Worm (Caenorhabditis elegans): ENCODE measurements around the gene srt-30.

Gene srt-30

ce11 chrV:3771437-3772256 is 28.6 kb downstream of the srt-30 start, which contains the start of the genes R08E5.1 and rips-1:
TSS of gene R08E5.1 (minus strand) at chrV:3771518.
TSS of gene rips-1 (plus strand) at chrV:3772021.
- TF ChIP-seq W03F9.2 (tag; optimal IDR thresholded peaks at IDR 0.05), result no peak
- no peak for TF ChIP-seq dao-5 (tag; optimal IDR thresholded peaks at IDR 0.05)
- no peak for TF ChIP-seq him-1 (tag; optimal IDR thresholded peaks at IDR 0.05)

- TF ChIP-seq him-1 (tag; optimal IDR thresholded peaks at IDR 0.05) (no peak), W03F9.2 (tag; optimal IDR thresholded peaks at IDR 0.05) (no peak), dao-5 (tag; optimal IDR thresholded peaks at IDR 0.05) (no peak)
Observed at ce11 chrV:3768270-3768669, 32.0 kb downstream of the srt-30 start, which contains the start of gene R08E5.4. TSS of gene R08E5.4 (plus strand) at chrV:3768570.

- TF ChIP-seq W03F9.2 (tag; optimal IDR thresholded peaks at IDR 0.05), result no peak
- no peak for TF ChIP-seq him-1 (tag; optimal IDR thresholded peaks at IDR 0.05)
- TF ChIP-seq dao-5 (tag; optimal IDR thresholded peaks at IDR 0.05), result no peak
Observed at ce11 chrV:3766904-3767303, 33.4 kb downstream of the srt-30 start, which contains the start of gene Y39H10A.1. TSS of gene Y39H10A.1 (plus strand) at chrV:3767204.

DNA sequence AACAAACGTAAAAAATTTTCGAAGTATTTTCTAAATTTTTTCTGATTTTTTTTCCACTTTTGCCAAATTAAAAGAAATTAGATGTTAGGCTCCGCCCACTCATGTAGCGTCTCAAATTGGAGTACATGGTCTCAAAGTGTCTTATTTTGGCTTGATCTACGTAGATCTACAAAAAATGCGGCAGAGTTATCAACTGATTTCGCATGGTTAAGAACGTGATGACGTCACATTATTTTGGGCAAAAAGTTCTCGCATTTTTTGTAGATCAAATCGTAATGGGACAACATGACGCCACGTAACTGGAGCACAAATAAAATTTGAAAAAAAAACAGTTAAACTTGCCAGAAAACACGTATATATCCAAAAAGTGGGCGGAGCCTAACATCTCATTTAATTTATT is 38.4 kb downstream of the srt-30 start:
- no peak for TF ChIP-seq W03F9.2 (tag; optimal IDR thresholded peaks at IDR 0.05)
- no peak for TF ChIP-seq dao-5 (tag; optimal IDR thresholded peaks at IDR 0.05)
- TF ChIP-seq him-1 (tag; optimal IDR thresholded peaks at IDR 0.05), result no peak

ce11 chrV:3760839-3761238 is 39.4 kb downstream of the srt-30 start, which contains the start of gene oac-55:
TSS of gene oac-55 (plus strand) at chrV:3761139.
- no peak for TF ChIP-seq him-1 (tag; optimal IDR thresholded peaks at IDR 0.05)
- no peak for TF ChIP-seq W03F9.2 (tag; optimal IDR thresholded peaks at IDR 0.05)
- TF ChIP-seq dao-5 (tag; optimal IDR thresholded peaks at IDR 0.05), result no peak

DNA sequence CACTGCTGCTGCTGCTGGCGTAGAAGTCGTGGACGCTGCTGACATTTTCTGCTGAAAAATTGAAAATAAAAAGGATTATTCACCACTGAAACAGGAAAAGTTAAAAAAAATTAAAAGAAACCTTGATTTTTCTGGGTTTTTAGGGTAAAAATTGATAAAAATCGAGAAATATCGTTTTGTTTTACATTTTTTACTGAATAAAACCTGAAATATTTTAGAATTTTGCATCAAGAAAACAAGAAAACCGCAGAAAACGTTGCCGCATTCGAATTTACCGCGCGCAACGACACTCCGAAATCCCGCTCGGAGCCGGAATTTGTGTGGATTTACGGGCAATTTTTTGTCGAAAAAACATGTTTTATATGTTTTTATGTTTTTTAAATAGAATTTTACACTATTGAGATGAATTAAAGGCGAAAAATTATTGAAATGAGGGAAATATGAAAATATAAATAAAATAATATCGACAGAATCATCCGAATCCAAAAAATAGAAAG is 40.8 kb downstream of the srt-30 start, which contains the start of gene chk-1:
Gene chk-1, minus strand, starts transcription at position 51 of the 497 bp plus-strand sequence.
- TF ChIP-seq dao-5 (tag; optimal IDR thresholded peaks at IDR 0.05) (no peak), him-1 (tag; optimal IDR thresholded peaks at IDR 0.05) (no peak), W03F9.2 (tag; optimal IDR thresholded peaks at IDR 0.05) (no peak)

ce11 chrV:3756887-3757286 is 43.4 kb downstream of the srt-30 start, which contains the start of gene gid-7:
TSS of gene gid-7 (minus strand) at chrV:3757074.
- no peak for TF ChIP-seq W03F9.2 (tag; optimal IDR thresholded peaks at IDR 0.05)
- TF ChIP-seq him-1 (tag; optimal IDR thresholded peaks at IDR 0.05), result no peak
- no peak for TF ChIP-seq dao-5 (tag; optimal IDR thresholded peaks at IDR 0.05)

DNA sequence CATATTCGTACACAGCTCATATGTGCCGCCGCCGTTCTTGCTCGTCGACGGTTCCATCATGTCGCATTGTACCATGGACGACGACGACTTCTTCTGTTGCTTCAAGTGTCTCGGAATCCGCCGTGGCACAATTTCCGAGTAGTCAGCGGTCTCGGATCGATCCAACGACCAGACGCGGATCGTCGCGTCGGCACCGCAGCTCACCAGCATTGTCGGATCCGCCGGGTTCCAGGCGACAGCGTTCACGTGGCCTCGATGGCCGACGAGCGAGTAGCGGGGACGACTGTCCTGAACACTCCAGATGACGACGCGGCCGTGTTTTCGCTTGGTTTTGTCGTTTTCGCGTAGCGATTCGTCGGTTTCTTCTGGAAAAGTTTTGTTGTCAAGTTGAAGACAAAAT is 50.0 kb downstream of the srt-30 start:
- TF ChIP-seq W03F9.2 (tag; optimal IDR thresholded peaks at IDR 0.05), result no peak
- TF ChIP-seq dao-5 (tag; optimal IDR thresholded peaks at IDR 0.05), result no peak

Data from whole organism, L4/young adult.